Worm (Caenorhabditis elegans) whole organism, L4 larva: ENCODE measurements around the gene F14D7.14.
A peak's percentile ranks its signal among the peaks of the same experiment; 100 is the strongest.

ENCODE experiments used
- F10B5.3 ChIP-seq: sonication (generic microtip); optimal IDR thresholded peaks from 2 replicates; lab custom pipeline; 2016; ENCODE audit warnings: mild to moderate bottlenecking, missing genetic modification characterization, missing compliant biosample characterization
- F37D6.2 ChIP-seq: sonication (generic microtip); optimal IDR thresholded peaks from 2 replicates; lab custom pipeline; 2016; ENCODE audit warnings: mild to moderate bottlenecking, missing genetic modification characterization, missing compliant biosample characterization
- F49E8.2 ChIP-seq: sonication (generic microtip); optimal IDR thresholded peaks from 2 replicates; lab custom pipeline; 2016; ENCODE audit warnings: missing compliant biosample characterization, mild to moderate bottlenecking, missing genetic modification characterization, borderline replicate concordance
- R02D3.7 ChIP-seq: fragments of 150-350 bp; sonication (generic microtip); optimal IDR thresholded peaks from 3 replicates; lab custom pipeline; 2014; ENCODE audit warnings: missing biosample characterization, missing genetic modification characterization
- T20F7.1 ChIP-seq: fragments of 200-800 bp; sonication (Bioruptor generic); optimal IDR thresholded peaks from 2 replicates; lab custom pipeline; 2018; ENCODE audit warnings: mild to moderate bottlenecking, missing genetic modification characterization, missing compliant biosample characterization
- T26A8.4 ChIP-seq: fragments of 200-800 bp; sonication (Bioruptor generic); IDR thresholded peaks from 2 replicates; pipeline ENCODE4 v1.3.6; 2022; ENCODE audit warnings: missing genetic modification characterization, missing compliant biosample characterization
- Y48G9A.11 ChIP-seq: fragments of 200-800 bp; sonication (Bioruptor generic); IDR thresholded peaks from 2 replicates; pipeline ENCODE4 v1.3.6; 2022; ENCODE audit warnings: missing genetic modification reagents, missing genetic modification characterization, missing compliant biosample characterization
- ZK546.5 ChIP-seq, 2 experiments: sonication (generic microtip); optimal IDR thresholded peaks; 2 replicates each; lab custom pipeline; 2017; ENCODE audit warnings: missing biosample characterization in 2 of 2, missing genetic modification characterization in 2 of 2
- aha-1 ChIP-seq: fragments of 150-350 bp; peaks from one replicate; lab custom pipeline; 2014; ENCODE audit warnings: missing biosample characterization, missing genetic modification characterization
- ama-1 ChIP-seq: fragments of 150-350 bp; optimal IDR thresholded peaks from 2 replicates; lab custom pipeline; 2014; ENCODE audit warnings: inconsistent platforms, mixed read lengths
- arid-1 ChIP-seq: fragments of 200-800 bp; sonication (Bioruptor generic); conservative IDR thresholded peaks from 2 replicates; pipeline ENCODE4 v1.3.6; 2022; ENCODE audit warnings: missing genetic modification reagents, missing genetic modification characterization, missing compliant biosample characterization
- ces-1 ChIP-seq: fragments of 150-350 bp; sonication (generic microtip); optimal IDR thresholded peaks from 4 replicates; lab custom pipeline; 2014; ENCODE audit warnings: missing biosample characterization, missing genetic modification reagents, missing genetic modification characterization
- daf-19 ChIP-seq: fragments of 200-800 bp; sonication (Bioruptor generic); conservative IDR thresholded peaks from 2 replicates; pipeline ENCODE4 v1.3.6; 2022; ENCODE audit warnings: missing genetic modification characterization, missing compliant biosample characterization
- dmd-6 ChIP-seq: fragments of 200-800 bp; sonication (Bioruptor generic); IDR thresholded peaks from 2 replicates; pipeline ENCODE4 v1.3.6; 2022; ENCODE audit warnings: missing genetic modification reagents, missing genetic modification characterization, missing compliant biosample characterization
- dmd-8 ChIP-seq: fragments of 200-800 bp; sonication (Bioruptor generic); IDR thresholded peaks from 2 replicates; pipeline ENCODE4 v1.3.6; 2022; ENCODE audit warnings: missing genetic modification characterization, missing compliant biosample characterization
- dmd-9 ChIP-seq: fragments of 200-800 bp; sonication (Bioruptor generic); IDR thresholded peaks from 2 replicates; pipeline ENCODE4 v1.3.6; 2022; ENCODE audit warnings: missing genetic modification reagents, missing genetic modification characterization, missing compliant biosample characterization
- dpl-1 ChIP-seq: fragments of 150-350 bp; optimal IDR thresholded peaks from 2 replicates; lab custom pipeline; 2014; ENCODE audit warnings: missing biosample characterization, missing genetic modification reagents, missing genetic modification characterization
- duxl-1 ChIP-seq: sonication (generic microtip); optimal IDR thresholded peaks from 2 replicates; lab custom pipeline; 2016; ENCODE audit warnings: mild to moderate bottlenecking, missing genetic modification characterization, moderate library complexity, missing compliant biosample characterization; ENCODE audit not compliant: poor library complexity
- dve-1 ChIP-seq: sonication (generic microtip); optimal IDR thresholded peaks from 2 replicates; lab custom pipeline; 2017; ENCODE audit warnings: antibody characterized with exemption, mild to moderate bottlenecking, missing genetic modification characterization, missing compliant biosample characterization; ENCODE audit not compliant: insufficient read depth
- egl-27 ChIP-seq: sonication (generic microtip); optimal IDR thresholded peaks from 3 replicates; lab custom pipeline; 2017; ENCODE audit warnings: missing biosample characterization, missing genetic modification reagents, missing genetic modification characterization
- fkh-10 ChIP-seq: fragments of 150-350 bp; optimal IDR thresholded peaks from 2 replicates; lab custom pipeline; 2014; ENCODE audit warnings: missing biosample characterization, missing genetic modification reagents, missing genetic modification characterization
- hif-1 ChIP-seq, 2 experiments: sonication (generic microtip); optimal IDR thresholded peaks; 2 replicates each; lab custom pipeline; 2016 to 2017; ENCODE audit warnings: missing compliant biosample characterization in 2 of 2, missing genetic modification characterization in 2 of 2, missing genetic modification reagents in 2 of 2, missing genotype in 2 of 2, mild to moderate bottlenecking in 1 of 2
- hmg-1.1 ChIP-seq: fragments of 200-800 bp; sonication (Bioruptor generic); IDR thresholded peaks from 2 replicates; pipeline ENCODE4 v1.3.6; 2022; ENCODE audit warnings: missing genetic modification reagents, missing genetic modification characterization, missing compliant biosample characterization
- lim-7 ChIP-seq: fragments of 200-800 bp; sonication (Bioruptor generic); IDR thresholded peaks from 2 replicates; pipeline ENCODE4 v1.3.6; 2022; ENCODE audit warnings: missing genetic modification characterization, missing compliant biosample characterization
- lin-29 ChIP-seq: fragments of 200-800 bp; sonication (Bioruptor generic); IDR thresholded peaks from 2 replicates; pipeline ENCODE4 v1.3.6; 2022; ENCODE audit warnings: missing genetic modification reagents, missing genetic modification characterization, missing compliant biosample characterization
- lsy-2 ChIP-seq, 2 experiments: fragments of 150-350 bp in 1 of 2; sonication (generic microtip) in 1 of 2; optimal IDR thresholded peaks; 2 replicates each; lab custom pipeline; 2014 to 2017; ENCODE audit warnings: missing biosample characterization in 2 of 2, missing genetic modification characterization in 2 of 2
- madf-5 ChIP-seq, 2 experiments: fragments of 200-800 bp; sonication (Bioruptor generic); IDR thresholded peaks; 2 replicates each; pipeline ENCODE4 v1.3.6; 2022; ENCODE audit warnings: missing compliant biosample characterization in 2 of 2, missing genetic modification characterization in 2 of 2
- madf-9 ChIP-seq: fragments of 200-800 bp; sonication (Bioruptor generic); conservative IDR thresholded peaks from 2 replicates; pipeline ENCODE4 v1.3.6; 2022; ENCODE audit warnings: missing genetic modification reagents, missing genetic modification characterization, missing compliant biosample characterization
- mdt-29 ChIP-seq: fragments of 200-800 bp; sonication (Bioruptor generic); IDR thresholded peaks from 2 replicates; pipeline ENCODE4 v1.3.6; 2022; ENCODE audit warnings: missing genetic modification reagents, missing genetic modification characterization, missing compliant biosample characterization
- mep-1 ChIP-seq: fragments of 150-350 bp; sonication (generic microtip); optimal IDR thresholded peaks from 3 replicates; lab custom pipeline; 2014; ENCODE audit warnings: missing biosample characterization, missing genetic modification characterization
- mes-2 ChIP-seq: sonication (generic microtip); optimal IDR thresholded peaks from 2 replicates; lab custom pipeline; 2016; ENCODE audit warnings: missing genotype, mild to moderate bottlenecking, missing genetic modification characterization, missing compliant biosample characterization; ENCODE audit not compliant: poor library complexity, severe bottlenecking
- mxl-2 ChIP-seq: fragments of 200-800 bp; sonication (Bioruptor generic); conservative IDR thresholded peaks from 2 replicates; pipeline ENCODE4 v1.3.6; 2022; ENCODE audit warnings: missing genetic modification reagents, missing genetic modification characterization, missing compliant biosample characterization
- nhr-25 ChIP-seq: sonication (generic microtip); optimal IDR thresholded peaks from 2 replicates; lab custom pipeline; 2017; ENCODE audit warnings: missing genetic modification characterization, mild to moderate bottlenecking, missing compliant biosample characterization, antibody characterized with exemption, moderate library complexity, borderline replicate concordance; ENCODE audit not compliant: insufficient read depth
- nhr-41 ChIP-seq: fragments of 200-800 bp; sonication (Bioruptor generic); IDR thresholded peaks from 2 replicates; pipeline ENCODE4 v1.3.6; 2022; ENCODE audit warnings: missing genetic modification reagents, missing genetic modification characterization, missing compliant biosample characterization
- nhr-6 ChIP-seq: fragments of 150-350 bp; optimal IDR thresholded peaks from 2 replicates; lab custom pipeline; 2014; ENCODE audit warnings: missing biosample characterization, missing genetic modification characterization
- nhr-77 ChIP-seq: fragments of 150-350 bp; optimal IDR thresholded peaks from 2 replicates; lab custom pipeline; 2014; ENCODE audit warnings: missing biosample characterization, missing genetic modification characterization
- pha-4 ChIP-seq, 2 experiments: fragments of 150-350 bp in 1 of 2; fragments of 200-800 bp in 1 of 2; sonication (Bioruptor generic) in 1 of 2; IDR thresholded peaks in 1 of 2; optimal IDR thresholded peaks in 1 of 2; 2 replicates each; pipeline versions ENCODE4 v1.3.6 to Lab custom; 2014 to 2022; ENCODE audit warnings: missing genetic modification characterization in 2 of 2, missing genetic modification reagents in 2 of 2, missing biosample characterization in 1 of 2, missing compliant biosample characterization in 1 of 2
- php-3 ChIP-seq: fragments of 200-800 bp; sonication (Bioruptor generic); IDR thresholded peaks from 2 replicates; pipeline ENCODE4 v1.3.6; 2022; ENCODE audit warnings: missing genetic modification reagents, missing genetic modification characterization, missing compliant biosample characterization
- pqm-1 ChIP-seq: sonication (generic microtip); optimal IDR thresholded peaks from 2 replicates; lab custom pipeline; 2017; ENCODE audit warnings: missing biosample characterization, missing genetic modification characterization
- sdz-12 ChIP-seq: fragments of 200-800 bp; sonication (Bioruptor generic); optimal IDR thresholded peaks from 2 replicates; lab custom pipeline; 2018; ENCODE audit warnings: mild to moderate bottlenecking, missing genetic modification characterization, missing compliant biosample characterization
- snpc-1.2 ChIP-seq: fragments of 200-800 bp; sonication (Bioruptor generic); IDR thresholded peaks from 2 replicates; pipeline ENCODE4 v1.3.6; 2022; ENCODE audit warnings: missing genetic modification reagents, missing genetic modification characterization, missing compliant biosample characterization
- spr-3 ChIP-seq: fragments of 200-800 bp; sonication (Bioruptor generic); optimal IDR thresholded peaks from 2 replicates; lab custom pipeline; 2018; ENCODE audit warnings: mild to moderate bottlenecking, missing genetic modification characterization, missing compliant biosample characterization
- vab-7 ChIP-seq: fragments of 200-800 bp; sonication (Bioruptor generic); IDR thresholded peaks from 2 replicates; pipeline ENCODE4 v1.3.6; 2022; ENCODE audit warnings: missing genetic modification reagents, missing genetic modification characterization, missing compliant biosample characterization
- zag-1 ChIP-seq: fragments of 150-350 bp; optimal IDR thresholded peaks from 2 replicates; lab custom pipeline; 2014; ENCODE audit warnings: missing biosample characterization, missing genetic modification characterization
- zip-2 ChIP-seq: fragments of 150-350 bp; optimal IDR thresholded peaks from 2 replicates; lab custom pipeline; 2014; ENCODE audit warnings: missing biosample characterization, missing genetic modification characterization

F14D7.14 gene

DNA sequence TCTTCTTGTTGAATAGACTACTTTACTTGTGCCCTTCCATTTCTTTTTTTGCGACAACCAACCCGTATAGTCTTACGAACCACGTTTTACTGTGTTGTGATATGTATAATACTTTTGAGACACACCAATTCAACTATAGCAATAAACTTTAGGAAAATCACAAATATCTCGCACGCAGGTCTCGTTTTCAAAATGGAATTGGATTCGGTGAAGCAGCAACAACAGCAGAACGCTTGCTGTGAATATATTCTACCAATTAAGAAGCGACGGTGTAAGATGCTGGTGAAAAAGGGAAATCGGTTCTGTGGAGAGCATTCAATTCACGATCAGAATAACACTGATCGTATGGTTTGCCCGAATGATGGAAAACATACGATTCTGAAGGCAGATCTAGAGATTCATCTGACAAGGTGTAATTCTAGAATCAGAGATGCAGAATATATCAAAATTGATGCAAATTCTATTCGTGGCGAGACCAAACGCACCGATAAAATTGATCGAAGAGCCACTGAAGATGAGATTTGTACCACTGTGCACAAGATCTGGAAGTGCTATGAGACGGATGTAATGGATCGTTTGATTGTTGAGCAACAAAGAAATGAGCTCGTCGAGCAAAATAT lies 44.6 kb downstream of the F14D7.14 start, which contains the start of gene Y49A3A.3 (continued):
- TF ChIP-seq spr-3 (GFP tag; lab: Kevin White, UChicago) = peak; percentile 67
- TF ChIP-seq nhr-77 (tag; lab: Kevin White, UChicago) = no peak
- TF ChIP-seq mxl-2 (GFP tag; lab: Robert Waterston, UW) = 0 out of 2 replicates have a peak, but pooled peaks have one; percentile 7

- TF ChIP-seq nhr-6 (tag; lab: Kevin White, UChicago) = peak; percentile 96
- peak; percentile 49; the same call in 1 of the 2 replicates for TF ChIP-seq pha-4 (GFP tag; IDR thresholded peaks at IDR 0.05; lab: Robert Waterston, UW)
- peak; percentile 72 for TF ChIP-seq pha-4 (tag; optimal IDR thresholded peaks at IDR 0.05; lab: Kevin White, UChicago)
- peak; percentile 17 for TF ChIP-seq spr-3 (GFP tag; lab: Kevin White, UChicago)
- TF ChIP-seq php-3 (GFP tag; lab: Robert Waterston, UW) = no peak
- TF ChIP-seq zag-1 (tag; lab: Kevin White, UChicago) = peak; percentile 8
- no peak for TF ChIP-seq ces-1
- TF ChIP-seq F49E8.2 (tag; lab: Kevin White, UChicago) = peak; percentile 1
- TF ChIP-seq F37D6.2 = peak; percentile 40
- peak; percentile 77 for TF ChIP-seq hmg-1.1
- peak; percentile 55; the same call in 1 of the 2 replicates for TF ChIP-seq dmd-6 (GFP tag; lab: Robert Waterston, UW)
- TF ChIP-seq F10B5.3 (tag; lab: Kevin White, UChicago) = peak; percentile 40
- peak in 1 of 2 experiments; percentile 93 for TF ChIP-seq lsy-2 (tag; optimal IDR thresholded peaks at IDR 0.05; lab: Kevin White, UChicago)
- peak; percentile 72 for TF ChIP-seq T20F7.1 (GFP tag; lab: Kevin White, UChicago)
- no peak for TF ChIP-seq dmd-8
- no peak for TF ChIP-seq egl-27 (tag; lab: Kevin White, UChicago)
- peak; percentile 43; the same call in 1 of the 2 replicates for TF ChIP-seq madf-9 (GFP tag; lab: Robert Waterston, UW)
- TF ChIP-seq nhr-77 (tag; lab: Kevin White, UChicago) = peak; percentile 54
- no peak for TF ChIP-seq mdt-29
- peak; percentile 69 for TF ChIP-seq fkh-10 (GFP tag; lab: Kevin White, UChicago)
- peak; percentile 10 for TF ChIP-seq ama-1
- TF ChIP-seq dmd-9 (GFP tag; lab: Robert Waterston, UW) = no peak
- TF ChIP-seq sdz-12 = no peak
- peak; percentile 86 for TF ChIP-seq mep-1 (tag; lab: Kevin White, UChicago)
- TF ChIP-seq Y48G9A.11 = no peak
- peak; percentile 85 for TF ChIP-seq dve-1
- no peak for TF ChIP-seq snpc-1.2 (GFP tag; lab: Robert Waterston, UW)
- TF ChIP-seq daf-19 (GFP tag; lab: Robert Waterston, UW) = no peak
- peak; percentile 61 for TF ChIP-seq duxl-1 (tag; lab: Kevin White, UChicago)
- peak; percentile 93 for TF ChIP-seq mes-2 (tag; lab: Kevin White, UChicago)
- no peak for TF ChIP-seq nhr-41
- no peak for TF ChIP-seq vab-7 (GFP tag; lab: Robert Waterston, UW)
- TF ChIP-seq madf-5 (GFP tag; IDR thresholded peaks at IDR 0.05; lab: Robert Waterston, UW) = no peak
- 0 out of 2 replicates have a peak, but pooled peaks have one; percentile 14 for TF ChIP-seq arid-1 (GFP tag; lab: Robert Waterston, UW)
- TF ChIP-seq zip-2 (tag; lab: Kevin White, UChicago) = peak; percentile 38
- TF ChIP-seq dpl-1 = peak; percentile 97
- peak in 1 of 2 experiments; percentile 25 for TF ChIP-seq hif-1 (tag; optimal IDR thresholded peaks at IDR 0.05; lab: Kevin White, UChicago)
- TF ChIP-seq T26A8.4 (GFP tag; lab: Robert Waterston, UW) = peak; percentile 70
- TF ChIP-seq ZK546.5 (tag; optimal IDR thresholded peaks at IDR 0.05; lab: Kevin White, UChicago) = no peak
- no peak for TF ChIP-seq lin-29
- no peak for TF ChIP-seq pqm-1 (tag; lab: Kevin White, UChicago)
- TF ChIP-seq R02D3.7 (tag; lab: Kevin White, UChicago) = no peak
- peak; percentile 31 for TF ChIP-seq aha-1 (tag; lab: Kevin White, UChicago)
- peak; percentile 25 for TF ChIP-seq nhr-25
- no peak for TF ChIP-seq lim-7
Measured at ce11 chrV:14355738-14356368, 46.1 kb downstream of the F14D7.14 start, which contains the start of gene cyn-1. cyn-1 (plus strand) TSS chrV:14356076.
